Fruit fly (Drosophila melanogaster) Kc167 (cell line): ENCODE results near the gene CG42322.

ENCODE experiments used
- Sin3A ChIP-seq: fragments of >200 bp; optimal IDR thresholded peaks from 2 replicates; lab custom pipeline; 2018; ENCODE audit warnings: missing external identifiers
- psq ChIP-seq: fragments of >200 bp; optimal IDR thresholded peaks from 2 replicates; lab custom pipeline; 2017; ENCODE audit warnings: missing external identifiers

dm6 chr3R:20748974-20749373 lies 9.1 kb downstream of the CG42322 start, which contains the start of gene Prosalpha4T1:
- no peak for TF ChIP-seq Sin3A (lab: Kevin White, UChicago)
- no peak for TF ChIP-seq psq (lab: Kevin White, UChicago)
